Fruit fly (Drosophila melanogaster) whole organism, embryonic: ENCODE measurements around the gene CG15140.

Experiments
- ATbp ChIP-seq: fragments of 200-800 bp; sonication (Bioruptor generic); optimal IDR thresholded peaks from 2 replicates; lab custom pipeline; 2017; ENCODE audit warnings: missing biosample characterization, mild to moderate bottlenecking, missing genetic modification characterization, missing genetic modification reagents
- CG11560 ChIP-seq: fragments of 200-800 bp; sonication (Bioruptor generic); IDR thresholded peaks from 3 replicates; pipeline ENCODE4 v1.3.6; 2022; ENCODE audit warnings: missing biosample characterization, missing genetic modification characterization
- CG11696 ChIP-seq: fragments of 200-800 bp; sonication (Bioruptor generic); IDR thresholded peaks from 2 replicates; pipeline ENCODE4 v1.3.6; 2022; ENCODE audit warnings: missing biosample characterization, missing genetic modification characterization
- CG14050 ChIP-seq: fragments of 200-800 bp; sonication (Bioruptor generic); IDR thresholded peaks from 3 replicates; pipeline ENCODE4 v1.3.6; 2022; ENCODE audit warnings: missing biosample characterization, missing genetic modification characterization
- CG15601 ChIP-seq: fragments of 200-800 bp; sonication (Bioruptor generic); optimal IDR thresholded peaks from 3 replicates; lab custom pipeline; 2019; ENCODE audit warnings: missing biosample characterization, mild to moderate bottlenecking, missing genetic modification characterization, moderate library complexity
- CG1647 ChIP-seq: fragments of 200-800 bp; sonication (Bioruptor generic); optimal IDR thresholded peaks from 3 replicates; lab custom pipeline; 2016; ENCODE audit warnings: missing biosample characterization, missing genetic modification characterization
- CG16863 ChIP-seq: fragments of 200-800 bp; sonication (Bioruptor generic); optimal IDR thresholded peaks from 3 replicates; lab custom pipeline; 2016; ENCODE audit warnings: missing biosample characterization, missing genetic modification characterization
- CG17912 ChIP-seq: fragments of 200-800 bp; sonication (Bioruptor generic); optimal IDR thresholded peaks from 2 replicates; lab custom pipeline; 2018; ENCODE audit warnings: missing biosample characterization, mild to moderate bottlenecking, missing genetic modification characterization
- CG18476 ChIP-seq: fragments of 200-800 bp; sonication (Bioruptor generic); optimal IDR thresholded peaks from 2 replicates; lab custom pipeline; 2016; ENCODE audit warnings: missing biosample characterization, mild to moderate bottlenecking, missing genetic modification characterization
- CG2129 ChIP-seq: fragments of 200-800 bp; sonication (Bioruptor generic); IDR thresholded peaks from 2 replicates; pipeline ENCODE4 v1.3.6; 2022; ENCODE audit warnings: missing biosample characterization, missing genetic modification characterization; ENCODE audit not compliant: partially characterized antibody
- CG2202 ChIP-seq: fragments of 200-800 bp; sonication (Bioruptor generic); optimal IDR thresholded peaks from 2 replicates; lab custom pipeline; 2018; ENCODE audit warnings: missing biosample characterization, mild to moderate bottlenecking, missing genetic modification characterization
- CG30403 ChIP-seq: fragments of 200-800 bp; sonication (Bioruptor generic); optimal IDR thresholded peaks from 3 replicates; lab custom pipeline; 2016; ENCODE audit warnings: missing biosample characterization, missing genetic modification characterization
- CG3065 ChIP-seq: fragments of 200-800 bp; sonication (Bioruptor generic); optimal IDR thresholded peaks from 2 replicates; lab custom pipeline; 2016; ENCODE audit warnings: missing biosample characterization, missing genetic modification characterization
- CG33213 ChIP-seq: fragments of 200-800 bp; sonication (Bioruptor generic); optimal IDR thresholded peaks from 3 replicates; lab custom pipeline; 2016; ENCODE audit warnings: missing biosample characterization, missing genetic modification characterization
- CG34224 ChIP-seq: fragments of 200-800 bp; sonication (Bioruptor generic); IDR thresholded peaks from 3 replicates; pipeline ENCODE4 v1.3.6; 2022; ENCODE audit warnings: missing biosample characterization, missing genetic modification characterization; ENCODE audit not compliant: partially characterized antibody
- CG4707 ChIP-seq: fragments of 200-800 bp; sonication (Bioruptor generic); optimal IDR thresholded peaks from 2 replicates; lab custom pipeline; 2018; ENCODE audit warnings: missing biosample characterization, mild to moderate bottlenecking, missing genetic modification characterization, moderate library complexity
- CG8281 ChIP-seq: fragments of 200-800 bp; sonication (Bioruptor generic); optimal IDR thresholded peaks from 2 replicates; lab custom pipeline; 2018; ENCODE audit warnings: missing biosample characterization, mild to moderate bottlenecking, missing genetic modification characterization, moderate library complexity
- D ChIP-seq, 2 experiments: fragments of 200-800 bp in 1 of 2; fragments of >200 bp in 1 of 2; sonication (Bioruptor generic) in 1 of 2; optimal IDR thresholded peaks; 2 replicates in 1 of 2; 3 replicates in 1 of 2; lab custom pipeline; 2017; ENCODE audit warnings: mild to moderate bottlenecking in 1 of 2, missing biosample characterization in 1 of 2, missing genetic modification characterization in 1 of 2, missing genetic modification reagents in 1 of 2
- Dfd ChIP-seq, 2 experiments: fragments of >200 bp; optimal IDR thresholded peaks; 2 replicates each; lab custom pipeline; 2017; ENCODE audit warnings: missing biosample characterization in 2 of 2, missing genetic modification characterization in 2 of 2
- Dll ChIP-seq: fragments of 200-800 bp; sonication (Bioruptor generic); IDR thresholded peaks from 4 replicates; pipeline ENCODE4 v1.3.6; 2022; ENCODE audit warnings: missing biosample characterization, missing genetic modification characterization; ENCODE audit not compliant: partially characterized antibody
- Doc2 ChIP-seq: fragments of 200-800 bp; sonication (Bioruptor generic); IDR thresholded peaks from 2 replicates; pipeline ENCODE4 v1.3.6; 2022; ENCODE audit warnings: missing biosample characterization, missing genetic modification characterization
- Drgx ChIP-seq: fragments of 200-800 bp; sonication (Bioruptor generic); IDR thresholded peaks from 2 replicates; pipeline ENCODE4 v1.3.6; 2022; ENCODE audit warnings: missing biosample characterization, missing genetic modification characterization
- GATAe ChIP-seq: fragments of 200-800 bp; sonication (Bioruptor generic); conservative IDR thresholded peaks from 2 replicates; pipeline ENCODE4 v1.3.6; 2022; ENCODE audit warnings: missing biosample characterization, missing genetic modification characterization
- HmgD ChIP-seq: fragments of 200-800 bp; sonication (Bioruptor generic); optimal IDR thresholded peaks from 3 replicates; lab custom pipeline; 2016; ENCODE audit warnings: missing biosample characterization, missing genetic modification characterization
- Hmr ChIP-seq: fragments of 200-800 bp; sonication (Bioruptor generic); optimal IDR thresholded peaks from 3 replicates; lab custom pipeline; 2017; ENCODE audit warnings: mild to moderate bottlenecking, missing biosample characterization, missing genetic modification reagents, missing genetic modification characterization
- NC2β ChIP-seq: fragments of 200-800 bp; sonication (Bioruptor generic); optimal IDR thresholded peaks from 2 replicates; lab custom pipeline; 2016; ENCODE audit warnings: missing biosample characterization, missing genetic modification characterization
- Opbp ChIP-seq: fragments of 200-800 bp; sonication (Bioruptor generic); IDR thresholded peaks from 3 replicates; pipeline ENCODE4 v1.3.6; 2022; ENCODE audit warnings: missing biosample characterization, missing genetic modification characterization; ENCODE audit not compliant: partially characterized antibody
- Poxn ChIP-seq: fragments of 200-800 bp; sonication (Bioruptor generic); IDR thresholded peaks from 2 replicates; pipeline ENCODE4 v1.3.6; 2022; ENCODE audit warnings: missing biosample characterization, missing genetic modification characterization
- Ptx1 ChIP-seq: fragments of 200-800 bp; sonication (Bioruptor generic); IDR thresholded peaks from 2 replicates; pipeline ENCODE4 v1.3.6; 2022; ENCODE audit warnings: missing biosample characterization, missing genetic modification characterization
- Six4 ChIP-seq: fragments of 200-800 bp; sonication (Bioruptor generic); optimal IDR thresholded peaks from 2 replicates; lab custom pipeline; 2016; ENCODE audit warnings: missing biosample characterization, missing genetic modification characterization
- Trl ChIP-seq, 3 experiments: fragments of >200 bp in 2 of 3; fragments of 200-800 bp in 1 of 3; sonication (Bioruptor generic) in 1 of 3; optimal IDR thresholded peaks; 2 replicates in 1 of 3; 3 replicates in 2 of 3; lab custom pipeline; 2016 to 2017; ENCODE audit warnings: missing biosample characterization in 1 of 3, missing genetic modification characterization in 1 of 3
- Xrp1 ChIP-seq: fragments of 200-800 bp; sonication (Bioruptor generic); IDR thresholded peaks from 2 replicates; pipeline ENCODE4 v1.3.6; 2022; ENCODE audit warnings: missing biosample characterization, missing genetic modification characterization
- ara ChIP-seq: fragments of 200-800 bp; sonication (Bioruptor generic); IDR thresholded peaks from 2 replicates; pipeline ENCODE4 v1.3.6; 2022; ENCODE audit warnings: missing biosample characterization, missing genetic modification characterization
- ase ChIP-seq: fragments of 200-800 bp; sonication (Bioruptor generic); IDR thresholded peaks from 3 replicates; pipeline ENCODE4 v1.3.6; 2022; ENCODE audit warnings: missing biosample characterization, missing genetic modification characterization
- chinmo ChIP-seq: fragments of 200-800 bp; sonication (Bioruptor generic); IDR thresholded peaks from 4 replicates; pipeline ENCODE4 v1.3.6; 2022; ENCODE audit warnings: missing biosample characterization, missing genetic modification characterization; ENCODE audit not compliant: partially characterized antibody
- chn ChIP-seq: fragments of 200-800 bp; sonication (Bioruptor generic); optimal IDR thresholded peaks from 2 replicates; lab custom pipeline; 2016; ENCODE audit warnings: missing biosample characterization, missing genetic modification characterization
- crp ChIP-seq, 2 experiments: fragments of 200-800 bp; sonication (Bioruptor generic); optimal IDR thresholded peaks; 2 replicates in 1 of 2; 3 replicates in 1 of 2; lab custom pipeline; 2017; ENCODE audit warnings: missing biosample characterization in 2 of 2, missing genetic modification characterization in 2 of 2, mild to moderate bottlenecking in 1 of 2, moderate library complexity in 1 of 2
- grau ChIP-seq: fragments of 200-800 bp; optimal IDR thresholded peaks from 3 replicates; lab custom pipeline; 2019; ENCODE audit warnings: missing biosample characterization, mild to moderate bottlenecking, missing genetic modification characterization, moderate library complexity
- gro ChIP-seq: fragments of 200-800 bp; sonication (Bioruptor generic); optimal IDR thresholded peaks from 2 replicates; lab custom pipeline; 2016; ENCODE audit warnings: missing biosample characterization, missing genetic modification characterization
- hth ChIP-seq: fragments of >200 bp; optimal IDR thresholded peaks from 2 replicates; lab custom pipeline; 2017; ENCODE audit warnings: inconsistent platforms
- nerfin-1 ChIP-seq: fragments of 200-800 bp; sonication (Bioruptor generic); optimal IDR thresholded peaks from 3 replicates; lab custom pipeline; 2019; ENCODE audit warnings: missing biosample characterization, mild to moderate bottlenecking, missing genetic modification characterization, moderate library complexity
- pan ChIP-seq, 4 experiments: fragments of >200 bp in 3 of 4; fragments of 200-800 bp in 1 of 4; sonication (Bioruptor generic) in 1 of 4; optimal IDR thresholded peaks in 3 of 4; IDR thresholded peaks in 1 of 4; 2 replicates each; pipeline versions ENCODE4 v1.3.6 to Lab custom; 2017 to 2022; ENCODE audit warnings: missing biosample characterization in 2 of 4, missing genetic modification characterization in 2 of 4, mixed read lengths in 1 of 4
- prd ChIP-seq, 3 experiments: fragments of >200 bp in 2 of 3; fragments of 200-800 bp in 1 of 3; sonication (Bioruptor generic) in 1 of 3; optimal IDR thresholded peaks in 2 of 3; IDR thresholded peaks in 1 of 3; 2 replicates in 2 of 3; 3 replicates in 1 of 3; pipeline versions ENCODE4 v1.3.6 to Lab custom; 2017 to 2022; ENCODE audit warnings: missing biosample characterization in 1 of 3, missing genetic modification characterization in 1 of 3
- row ChIP-seq: fragments of 200-800 bp; sonication (Bioruptor generic); IDR thresholded peaks from 3 replicates; pipeline ENCODE4 v1.3.6; 2022; ENCODE audit warnings: missing biosample characterization, missing genetic modification characterization
- slp2 ChIP-seq: fragments of 200-800 bp; sonication (Bioruptor generic); optimal IDR thresholded peaks from 2 replicates; lab custom pipeline; 2016; ENCODE audit warnings: missing biosample characterization, missing genetic modification characterization
- vvl ChIP-seq: fragments of 200-800 bp; sonication (Bioruptor generic); IDR thresholded peaks from 2 replicates; pipeline ENCODE4 v1.3.6; 2022; ENCODE audit warnings: missing biosample characterization, missing genetic modification characterization
- zfh1 ChIP-seq: fragments of 200-800 bp; sonication (Bioruptor generic); IDR thresholded peaks from 3 replicates; pipeline ENCODE4 v1.3.6; 2022; ENCODE audit warnings: missing biosample characterization, missing genetic modification characterization

CG15140 gene

dm6 chr2L:17268088-17268755, 17.8 kb upstream of the CG15140 start (continued):
- TF ChIP-seq D (optimal IDR thresholded peaks at IDR 0.05; lab: Kevin White, UChicago) = peak; percentile 51
- no peak for TF ChIP-seq D (GFP tag; optimal IDR thresholded peaks at IDR 0.05; lab: Kevin White, UChicago)
- TF ChIP-seq CG2202 (tag; lab: Kevin White, UChicago) = no peak
- no peak for TF ChIP-seq Xrp1 (GFP tag; lab: Robert Waterston, UW)
- TF ChIP-seq Six4 (GFP tag; lab: Kevin White, UChicago) = no peak
- no peak for TF ChIP-seq Hmr (GFP tag; lab: Kevin White, UChicago)
- TF ChIP-seq NC2β (GFP tag; lab: Kevin White, UChicago) = no peak
- no peak for TF ChIP-seq Trl (optimal IDR thresholded peaks at IDR 0.05; lab: Kevin White, UChicago)
- TF ChIP-seq Trl (GFP tag; optimal IDR thresholded peaks at IDR 0.05; lab: Kevin White, UChicago) = no peak
- TF ChIP-seq CG16863 (GFP tag; lab: Kevin White, UChicago) = no peak
- no peak for TF ChIP-seq Dll

- TF ChIP-seq CG30403 (no peak), crp (GFP tag; optimal IDR thresholded peaks at IDR 0.05; lab: Kevin White, UChicago) (no peak), CG18476 (GFP tag; lab: Kevin White, UChicago) (no peak), prd (optimal IDR thresholded peaks at IDR 0.05; lab: Kevin White, UChicago) (no peak), prd (GFP tag; IDR thresholded peaks at IDR 0.05; lab: Robert Waterston, UW) (no peak), Poxn (GFP tag; lab: Robert Waterston, UW) (no peak), CG4707 (GFP tag; lab: Kevin White, UChicago) (peak; percentile 3), Doc2 (no peak), CG15601 (no peak), grau (no peak), ATbp (GFP tag; lab: Kevin White, UChicago) (no peak), CG34224 (GFP tag; lab: Robert Waterston, UW) (no peak), HmgD (GFP tag; lab: Kevin White, UChicago) (no peak), CG11560 (tag; lab: Robert Waterston, UW) (no peak), GATAe (no peak), hth (no peak), chn (GFP tag; lab: Kevin White, UChicago) (no peak), Ptx1 (0 out of 2 replicates have a peak, but pooled peaks have one; percentile 14), row (GFP tag; lab: Robert Waterston, UW) (0 out of 3 replicates have a peak, but pooled peaks have one; percentile 15), Drgx (no peak), CG17912 (GFP tag; lab: Kevin White, UChicago) (no peak), CG2129 (GFP tag; lab: Robert Waterston, UW) (no peak), slp2 (GFP tag; lab: Kevin White, UChicago) (no peak), zfh1 (0 out of 3 replicates have a peak, but pooled peaks have one; percentile 3), CG14050 (GFP tag; lab: Robert Waterston, UW) (no peak), Dfd (GFP tag; optimal IDR thresholded peaks at IDR 0.05; lab: Kevin White, UChicago) (no peak), Opbp (0 out of 3 replicates have a peak, but pooled peaks have one; percentile 23), CG3065 (GFP tag; lab: Kevin White, UChicago) (no peak), gro (GFP tag; lab: Kevin White, UChicago) (no peak), nerfin-1 (no peak), ara (GFP tag; lab: Robert Waterston, UW) (no peak), CG33213 (GFP tag; lab: Kevin White, UChicago) (no peak), CG8281 (no peak), ase (GFP tag; lab: Robert Waterston, UW) (0 out of 3 replicates have a peak, but pooled peaks have one; percentile 38), chinmo (no peak), vvl (GFP tag; lab: Robert Waterston, UW) (0 out of 2 replicates have a peak, but pooled peaks have one; percentile 9), CG1647 (GFP tag; lab: Kevin White, UChicago) (no peak), pan (optimal IDR thresholded peaks at IDR 0.05; lab: Kevin White, UChicago) (no peak), pan (GFP tag; optimal IDR thresholded peaks at IDR 0.05 in 1 of 2, IDR thresholded peaks at IDR 0.05 in 1 of 2) (no peak), CG11696 (GFP tag; lab: Robert Waterston, UW) (no peak)
These were observed 16.3 kb upstream of the CG15140 start for dm6 chr2L:17269740-17270139.
